Worm (Caenorhabditis elegans) whole organism, L4 larva: ENCODE results near the gene sqt-1.

Experiments used
- F26F4.8 ChIP-seq: fragments of 200-800 bp; sonication (Bioruptor generic); conservative IDR thresholded peaks from 2 replicates; pipeline ENCODE4 v1.3.6; 2022; ENCODE audit warnings: missing genetic modification characterization, missing compliant biosample characterization
- F37D6.2 ChIP-seq: sonication (generic microtip); optimal IDR thresholded peaks from 2 replicates; lab custom pipeline; 2016; ENCODE audit warnings: mild to moderate bottlenecking, missing genetic modification characterization, missing compliant biosample characterization
- F44E2.7 ChIP-seq: fragments of 200-800 bp; sonication (Bioruptor generic); IDR thresholded peaks from 2 replicates; pipeline ENCODE4 v2.1.2; 2022; ENCODE audit warnings: missing genetic modification characterization, missing compliant biosample characterization
- T26A8.4 ChIP-seq: fragments of 200-800 bp; sonication (Bioruptor generic); IDR thresholded peaks from 2 replicates; pipeline ENCODE4 v1.3.6; 2022; ENCODE audit warnings: missing genetic modification characterization, missing compliant biosample characterization
- Y105C5A.15 ChIP-seq: fragments of 200-800 bp; sonication (Bioruptor generic); IDR thresholded peaks from 2 replicates; pipeline ENCODE4 v1.3.6; 2022; ENCODE audit warnings: missing genetic modification characterization, missing compliant biosample characterization
- Y48G9A.11 ChIP-seq: fragments of 200-800 bp; sonication (Bioruptor generic); IDR thresholded peaks from 2 replicates; pipeline ENCODE4 v1.3.6; 2022; ENCODE audit warnings: missing genetic modification reagents, missing genetic modification characterization, missing compliant biosample characterization
- ZK337.2 ChIP-seq: fragments of 200-800 bp; sonication (Bioruptor generic); IDR thresholded peaks from 2 replicates; pipeline ENCODE4 v1.3.6; 2022; ENCODE audit warnings: missing genetic modification reagents, missing genetic modification characterization, missing compliant biosample characterization
- ZK546.5 ChIP-seq, 2 experiments: sonication (generic microtip); optimal IDR thresholded peaks; 2 replicates each; lab custom pipeline; 2017; ENCODE audit warnings: missing biosample characterization in 2 of 2, missing genetic modification characterization in 2 of 2
- ceh-20 ChIP-seq: fragments of 200-800 bp; sonication (Bioruptor generic); IDR thresholded peaks from 2 replicates; pipeline ENCODE4 v1.3.6; 2022; ENCODE audit warnings: missing genetic modification reagents, missing genetic modification characterization, missing compliant biosample characterization
- ceh-32 ChIP-seq: sonication (generic microtip); optimal IDR thresholded peaks from 2 replicates; lab custom pipeline; 2016; ENCODE audit warnings: mild to moderate bottlenecking, missing genetic modification characterization, missing compliant biosample characterization; ENCODE audit not compliant: poor library complexity
- ceh-44 ChIP-seq: fragments of 200-800 bp; sonication (Bioruptor generic); IDR thresholded peaks from 2 replicates; pipeline ENCODE4 v1.3.6; 2022; ENCODE audit warnings: missing genetic modification reagents, missing genetic modification characterization, missing compliant biosample characterization
- ces-1 ChIP-seq: fragments of 150-350 bp; sonication (generic microtip); optimal IDR thresholded peaks from 4 replicates; lab custom pipeline; 2014; ENCODE audit warnings: missing biosample characterization, missing genetic modification reagents, missing genetic modification characterization
- ctbp-1 ChIP-seq: fragments of 200-800 bp; sonication (Bioruptor generic); IDR thresholded peaks from 2 replicates; pipeline ENCODE4 v1.3.6; 2022; ENCODE audit warnings: missing genetic modification reagents, missing genetic modification characterization, missing compliant biosample characterization
- daf-19 ChIP-seq: fragments of 200-800 bp; sonication (Bioruptor generic); conservative IDR thresholded peaks from 2 replicates; pipeline ENCODE4 v1.3.6; 2022; ENCODE audit warnings: missing genetic modification characterization, missing compliant biosample characterization
- dpl-1 ChIP-seq: fragments of 150-350 bp; optimal IDR thresholded peaks from 2 replicates; lab custom pipeline; 2014; ENCODE audit warnings: missing biosample characterization, missing genetic modification reagents, missing genetic modification characterization
- duxl-1 ChIP-seq: sonication (generic microtip); optimal IDR thresholded peaks from 2 replicates; lab custom pipeline; 2016; ENCODE audit warnings: mild to moderate bottlenecking, missing genetic modification characterization, moderate library complexity, missing compliant biosample characterization; ENCODE audit not compliant: poor library complexity
- egl-43 ChIP-seq: fragments of 200-800 bp; sonication (Bioruptor generic); IDR thresholded peaks from 2 replicates; pipeline ENCODE4 v1.3.6; 2022; ENCODE audit warnings: missing genetic modification reagents, missing genetic modification characterization, missing compliant biosample characterization
- fkh-10 ChIP-seq: fragments of 150-350 bp; optimal IDR thresholded peaks from 2 replicates; lab custom pipeline; 2014; ENCODE audit warnings: missing biosample characterization, missing genetic modification reagents, missing genetic modification characterization
- gei-8 ChIP-seq: fragments of 200-800 bp; sonication (Bioruptor generic); optimal IDR thresholded peaks from 2 replicates; lab custom pipeline; 2018; ENCODE audit warnings: mild to moderate bottlenecking, missing genetic modification characterization, missing compliant biosample characterization
- hlh-11 ChIP-seq: fragments of 200-800 bp; sonication (Bioruptor generic); optimal IDR thresholded peaks from 2 replicates; lab custom pipeline; 2018; ENCODE audit warnings: mild to moderate bottlenecking, missing genetic modification characterization, missing compliant biosample characterization
- hlh-30 ChIP-seq: sonication (generic microtip); optimal IDR thresholded peaks from 2 replicates; lab custom pipeline; 2017; ENCODE audit warnings: antibody characterized with exemption, mild to moderate bottlenecking, missing genetic modification characterization, missing compliant biosample characterization; ENCODE audit not compliant: insufficient read depth
- lim-7 ChIP-seq: fragments of 200-800 bp; sonication (Bioruptor generic); IDR thresholded peaks from 2 replicates; pipeline ENCODE4 v1.3.6; 2022; ENCODE audit warnings: missing genetic modification characterization, missing compliant biosample characterization
- lin-15B ChIP-seq: fragments of 150-350 bp; sonication (generic microtip); optimal IDR thresholded peaks from 3 replicates; lab custom pipeline; 2014; ENCODE audit warnings: missing biosample characterization, missing genetic modification characterization
- lin-29 ChIP-seq: fragments of 200-800 bp; sonication (Bioruptor generic); IDR thresholded peaks from 2 replicates; pipeline ENCODE4 v1.3.6; 2022; ENCODE audit warnings: missing genetic modification reagents, missing genetic modification characterization, missing compliant biosample characterization
- lin-38 ChIP-seq: fragments of 200-800 bp; sonication (Bioruptor generic); IDR thresholded peaks from 2 replicates; pipeline ENCODE4 v1.3.6; 2022; ENCODE audit warnings: missing genetic modification reagents, missing genetic modification characterization, missing compliant biosample characterization
- madf-5 ChIP-seq, 2 experiments: fragments of 200-800 bp; sonication (Bioruptor generic); IDR thresholded peaks; 2 replicates each; pipeline ENCODE4 v1.3.6; 2022; ENCODE audit warnings: missing compliant biosample characterization in 2 of 2, missing genetic modification characterization in 2 of 2
- madf-9 ChIP-seq: fragments of 200-800 bp; sonication (Bioruptor generic); conservative IDR thresholded peaks from 2 replicates; pipeline ENCODE4 v1.3.6; 2022; ENCODE audit warnings: missing genetic modification reagents, missing genetic modification characterization, missing compliant biosample characterization
- mxl-2 ChIP-seq: fragments of 200-800 bp; sonication (Bioruptor generic); conservative IDR thresholded peaks from 2 replicates; pipeline ENCODE4 v1.3.6; 2022; ENCODE audit warnings: missing genetic modification reagents, missing genetic modification characterization, missing compliant biosample characterization
- mxl-3 ChIP-seq: fragments of 200-800 bp; sonication (Bioruptor generic); optimal IDR thresholded peaks from 2 replicates; lab custom pipeline; 2018; ENCODE audit warnings: mild to moderate bottlenecking, missing genetic modification characterization, missing compliant biosample characterization
- nhr-10 ChIP-seq: fragments of 150-350 bp; optimal IDR thresholded peaks from 2 replicates; lab custom pipeline; 2014; ENCODE audit warnings: missing biosample characterization, missing genetic modification characterization
- nhr-237 ChIP-seq: sonication (generic microtip); optimal IDR thresholded peaks from 2 replicates; lab custom pipeline; 2017; ENCODE audit warnings: missing biosample characterization, missing genetic modification characterization
- nhr-28 ChIP-seq: fragments of 150-350 bp; optimal IDR thresholded peaks from 2 replicates; lab custom pipeline; 2014; ENCODE audit warnings: missing biosample characterization, missing genetic modification characterization
- nhr-41 ChIP-seq: fragments of 200-800 bp; sonication (Bioruptor generic); IDR thresholded peaks from 2 replicates; pipeline ENCODE4 v1.3.6; 2022; ENCODE audit warnings: missing genetic modification reagents, missing genetic modification characterization, missing compliant biosample characterization
- nhr-42 ChIP-seq: fragments of 200-800 bp; sonication (Bioruptor generic); IDR thresholded peaks from 2 replicates; pipeline ENCODE4 v1.3.6; 2022; ENCODE audit warnings: missing genetic modification characterization, missing compliant biosample characterization
- nhr-48 ChIP-seq: sonication (generic microtip); optimal IDR thresholded peaks from 2 replicates; lab custom pipeline; 2016; ENCODE audit warnings: mild to moderate bottlenecking, missing genetic modification characterization, missing compliant biosample characterization
- pha-4 ChIP-seq, 2 experiments: fragments of 150-350 bp in 1 of 2; fragments of 200-800 bp in 1 of 2; sonication (Bioruptor generic) in 1 of 2; IDR thresholded peaks in 1 of 2; optimal IDR thresholded peaks in 1 of 2; 2 replicates each; pipeline versions ENCODE4 v1.3.6 to Lab custom; 2014 to 2022; ENCODE audit warnings: missing genetic modification characterization in 2 of 2, missing genetic modification reagents in 2 of 2, missing biosample characterization in 1 of 2, missing compliant biosample characterization in 1 of 2
- pqm-1 ChIP-seq: sonication (generic microtip); optimal IDR thresholded peaks from 2 replicates; lab custom pipeline; 2017; ENCODE audit warnings: missing biosample characterization, missing genetic modification characterization
- rbr-2 ChIP-seq: sonication (generic microtip); optimal IDR thresholded peaks from 2 replicates; lab custom pipeline; 2016; ENCODE audit warnings: missing genotype, missing genetic modification characterization, missing compliant biosample characterization
- set-16 ChIP-seq: fragments of 200-800 bp; sonication (Bioruptor generic); IDR thresholded peaks from 2 replicates; pipeline ENCODE4 v1.3.6; 2022; ENCODE audit warnings: missing genetic modification reagents, missing genetic modification characterization, missing compliant biosample characterization
- skn-1 ChIP-seq: fragments of 150-350 bp; optimal IDR thresholded peaks from 2 replicates; lab custom pipeline; 2014; ENCODE audit warnings: missing biosample characterization, missing genetic modification characterization
- tra-1 ChIP-seq: fragments of 200-800 bp; sonication (Bioruptor generic); IDR thresholded peaks from 2 replicates; pipeline ENCODE4 v1.3.6; 2022; ENCODE audit warnings: missing genetic modification reagents, missing genetic modification characterization, missing compliant biosample characterization
- unc-130 ChIP-seq: sonication (generic microtip); optimal IDR thresholded peaks from 2 replicates; lab custom pipeline; 2016; ENCODE audit warnings: missing genetic modification reagents, missing genetic modification characterization, missing compliant biosample characterization
- unc-39 ChIP-seq: sonication (generic microtip); optimal IDR thresholded peaks from 2 replicates; lab custom pipeline; 2017; ENCODE audit warnings: missing biosample characterization, missing genetic modification characterization
- unc-62 ChIP-seq, 3 experiments: fragments of 150-350 bp in 1 of 3; sonication (generic microtip); optimal IDR thresholded peaks in 2 of 3; peaks in 1 of 3; 1 replicate in 1 of 3; 2 replicates in 2 of 3; lab custom pipeline; 2014 to 2017; ENCODE audit warnings: missing biosample characterization in 3 of 3, missing genetic modification characterization in 3 of 3, missing genetic modification reagents in 3 of 3, missing genotype in 1 of 3
- vab-7 ChIP-seq: fragments of 200-800 bp; sonication (Bioruptor generic); IDR thresholded peaks from 2 replicates; pipeline ENCODE4 v1.3.6; 2022; ENCODE audit warnings: missing genetic modification reagents, missing genetic modification characterization, missing compliant biosample characterization
- zfp-2 ChIP-seq: sonication (generic microtip); optimal IDR thresholded peaks from 2 replicates; lab custom pipeline; 2016; ENCODE audit warnings: mild to moderate bottlenecking, missing genetic modification characterization, missing compliant biosample characterization
- zfp-3 ChIP-seq: fragments of 200-800 bp; sonication (Bioruptor generic); conservative IDR thresholded peaks from 2 replicates; pipeline ENCODE4 v1.3.6; 2022; ENCODE audit warnings: missing genetic modification reagents, missing genetic modification characterization, missing compliant biosample characterization
- ztf-11 ChIP-seq: fragments of 150-350 bp; optimal IDR thresholded peaks from 2 replicates; lab custom pipeline; 2014; ENCODE audit warnings: missing biosample characterization, missing genetic modification characterization

sqt-1 gene

DNA sequence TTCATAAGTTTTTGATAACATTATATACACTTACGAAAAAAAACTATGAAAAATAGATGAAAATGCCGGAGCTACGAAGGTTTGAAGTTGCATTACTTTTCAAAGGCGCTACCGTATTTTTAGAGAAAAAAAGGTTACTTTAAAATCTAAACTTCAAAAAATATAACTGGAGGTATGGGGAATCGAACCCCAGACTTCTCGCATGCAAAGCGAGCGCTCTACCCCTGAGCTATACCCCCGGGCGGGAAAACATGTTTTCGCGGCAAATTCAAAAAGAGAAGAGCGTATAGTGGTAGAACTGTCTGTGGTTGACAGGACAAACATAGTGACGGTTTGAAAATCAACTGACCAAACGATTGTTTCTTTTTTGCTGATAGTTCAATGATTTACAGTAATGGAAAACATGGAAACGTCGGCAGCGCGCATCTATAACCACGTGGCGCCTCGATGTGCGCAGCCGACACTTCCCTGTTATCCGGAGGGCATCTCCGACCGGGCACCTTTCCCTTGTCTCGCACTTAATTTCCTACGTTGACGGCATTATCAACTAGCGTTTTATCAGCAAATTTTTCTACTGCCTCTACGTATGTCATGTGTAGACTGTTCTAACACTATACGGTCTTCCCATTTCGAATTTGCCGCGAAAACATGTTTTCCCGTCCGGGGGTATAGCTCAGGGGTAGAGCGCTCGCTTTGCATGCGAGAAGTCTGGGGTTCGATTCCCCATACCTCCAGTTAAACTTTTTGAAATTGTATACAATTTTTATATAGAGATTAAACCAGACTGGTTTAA is 3.6 kb downstream of the sqt-1 start:
- TF ChIP-seq tra-1 = peak; percentile 48; the same call in 1 of the 2 replicates
- no peak for TF ChIP-seq zfp-3 (GFP tag; lab: Robert Waterston, UW)
- peak in 1 of 2 experiments; percentile 90 for TF ChIP-seq unc-62 (GFP tag; optimal IDR thresholded peaks at IDR 0.05 in 1 of 2; lab: Kevin White, UChicago)
- TF ChIP-seq unc-62 (tag; optimal IDR thresholded peaks at IDR 0.05; lab: Kevin White, UChicago) = no peak
- no peak for TF ChIP-seq ceh-44
- peak; percentile 62; the same call in 1 of the 2 replicates for TF ChIP-seq madf-9
- peak; percentile 28 for TF ChIP-seq hlh-30 (tag; lab: Kevin White, UChicago)
- TF ChIP-seq nhr-28 (tag; lab: Kevin White, UChicago) = peak; percentile 10
- TF ChIP-seq lim-7 (GFP tag; lab: Robert Waterston, UW) = peak; percentile 80
- TF ChIP-seq vab-7 (GFP tag; lab: Robert Waterston, UW) = peak; percentile 64
- TF ChIP-seq nhr-42 = 0 out of 2 replicates have a peak, but pooled peaks have one; percentile 34
- no peak for TF ChIP-seq ceh-20
- peak; percentile 45; the same call in 1 of the 2 replicates for TF ChIP-seq Y48G9A.11 (GFP tag; lab: Robert Waterston, UW)
- TF ChIP-seq skn-1 (tag; lab: Kevin White, UChicago) = no peak
- no peak for TF ChIP-seq nhr-48 (tag; lab: Kevin White, UChicago)
- no peak for TF ChIP-seq ces-1 (GFP tag; lab: Kevin White, UChicago)
- no peak for TF ChIP-seq duxl-1 (tag; lab: Kevin White, UChicago)
- TF ChIP-seq nhr-237 (tag; lab: Kevin White, UChicago) = no peak
- no peak for TF ChIP-seq ctbp-1
- TF ChIP-seq Y105C5A.15 (GFP tag; lab: Robert Waterston, UW) = peak; percentile 84; the same call in 1 of the 2 replicates
- TF ChIP-seq pha-4 (GFP tag; IDR thresholded peaks at IDR 0.05; lab: Robert Waterston, UW) = peak; percentile 65; the same call in 1 of the 2 replicates
- TF ChIP-seq pha-4 (tag; optimal IDR thresholded peaks at IDR 0.05; lab: Kevin White, UChicago) = no peak
- no peak for TF ChIP-seq gei-8 (GFP tag; lab: Kevin White, UChicago)
- TF ChIP-seq unc-130 (GFP tag; lab: Kevin White, UChicago) = no peak
- peak; percentile 35; the same call in 1 of the 2 replicates for TF ChIP-seq daf-19 (GFP tag; lab: Robert Waterston, UW)
- TF ChIP-seq hlh-11 (tag; lab: Kevin White, UChicago) = peak; percentile 67
- TF ChIP-seq ztf-11 (tag; lab: Kevin White, UChicago) = no peak
- TF ChIP-seq F44E2.7 = no peak
- no peak for TF ChIP-seq unc-39 (tag; lab: Kevin White, UChicago)
- no peak for TF ChIP-seq pqm-1 (tag; lab: Kevin White, UChicago)
- TF ChIP-seq F26F4.8 (GFP tag; lab: Robert Waterston, UW) = no peak
- TF ChIP-seq lin-15B (tag; lab: Kevin White, UChicago) = no peak
- peak; percentile 45; the same call in 1 of the 2 replicates for TF ChIP-seq T26A8.4 (GFP tag; lab: Robert Waterston, UW)
- peak; percentile 25 for TF ChIP-seq dpl-1 (GFP tag; lab: Kevin White, UChicago)
- TF ChIP-seq mxl-2 (GFP tag; lab: Robert Waterston, UW) = 0 out of 2 replicates have a peak, but pooled peaks have one; percentile 35
- TF ChIP-seq set-16 (GFP tag; lab: Robert Waterston, UW) = 0 out of 2 replicates have a peak, but pooled peaks have one; percentile 15
- TF ChIP-seq nhr-10 (tag; lab: Kevin White, UChicago) = no peak
- no peak for TF ChIP-seq nhr-41
- no peak for TF ChIP-seq madf-5 (GFP tag; IDR thresholded peaks at IDR 0.05; lab: Robert Waterston, UW)
- TF ChIP-seq lin-29 (GFP tag; lab: Robert Waterston, UW) = no peak
- TF ChIP-seq ZK337.2 (GFP tag; lab: Robert Waterston, UW) = no peak
- TF ChIP-seq mxl-3 = peak; percentile 77
- TF ChIP-seq F37D6.2 (tag; lab: Kevin White, UChicago) = no peak
- peak; percentile 75 for TF ChIP-seq egl-43 (GFP tag; lab: Robert Waterston, UW)
- no peak for TF ChIP-seq ZK546.5 (tag; optimal IDR thresholded peaks at IDR 0.05; lab: Kevin White, UChicago)
- TF ChIP-seq ceh-32 (tag; lab: Kevin White, UChicago) = no peak
- TF ChIP-seq zfp-2 (tag; lab: Kevin White, UChicago) = no peak
- no peak for TF ChIP-seq fkh-10 (GFP tag; lab: Kevin White, UChicago)
- peak; percentile 7 for TF ChIP-seq rbr-2 (tag; lab: Kevin White, UChicago)
- TF ChIP-seq lin-38 (GFP tag; lab: Robert Waterston, UW) = peak; percentile 64
